Worm (Caenorhabditis elegans) whole organism, L4 larva: Measurements from ENCODE around the gene ttr-49.

ENCODE experiments used
- R02D3.7 ChIP-seq: fragments of 150-350 bp; sonication (generic microtip); optimal IDR thresholded peaks from 3 replicates; lab custom pipeline; 2014; ENCODE audit warnings: missing biosample characterization, missing genetic modification characterization
- ZK546.5 ChIP-seq, 2 experiments: sonication (generic microtip); optimal IDR thresholded peaks; 2 replicates each; lab custom pipeline; 2017; ENCODE audit warnings: missing biosample characterization in 2 of 2, missing genetic modification characterization in 2 of 2
- aly-2 ChIP-seq: sonication (generic microtip); optimal IDR thresholded peaks from 2 replicates; lab custom pipeline; 2018; ENCODE audit warnings: missing biosample characterization, missing genetic modification characterization
- ama-1 ChIP-seq: fragments of 150-350 bp; optimal IDR thresholded peaks from 2 replicates; lab custom pipeline; 2014; ENCODE audit warnings: inconsistent platforms, mixed read lengths
- daf-12 ChIP-seq: fragments of 150-350 bp; optimal IDR thresholded peaks from 2 replicates; lab custom pipeline; 2014; ENCODE audit warnings: missing biosample characterization, missing genetic modification reagents, missing genetic modification characterization
- dmd-6 ChIP-seq: fragments of 200-800 bp; sonication (Bioruptor generic); IDR thresholded peaks from 2 replicates; pipeline ENCODE4 v1.3.6; 2022; ENCODE audit warnings: missing genetic modification reagents, missing genetic modification characterization, missing compliant biosample characterization
- hmg-1.1 ChIP-seq: fragments of 200-800 bp; sonication (Bioruptor generic); IDR thresholded peaks from 2 replicates; pipeline ENCODE4 v1.3.6; 2022; ENCODE audit warnings: missing genetic modification reagents, missing genetic modification characterization, missing compliant biosample characterization
- lin-1 ChIP-seq: fragments of 200-800 bp; sonication (Bioruptor generic); IDR thresholded peaks from 2 replicates; pipeline ENCODE4 v1.3.6; 2022; ENCODE audit warnings: missing genetic modification reagents, missing genetic modification characterization, missing compliant biosample characterization
- lsy-2 ChIP-seq, 2 experiments: fragments of 150-350 bp in 1 of 2; sonication (generic microtip) in 1 of 2; optimal IDR thresholded peaks; 2 replicates each; lab custom pipeline; 2014 to 2017; ENCODE audit warnings: missing biosample characterization in 2 of 2, missing genetic modification characterization in 2 of 2
- nhr-25 ChIP-seq: sonication (generic microtip); optimal IDR thresholded peaks from 2 replicates; lab custom pipeline; 2017; ENCODE audit warnings: missing genetic modification characterization, mild to moderate bottlenecking, missing compliant biosample characterization, antibody characterized with exemption, moderate library complexity, borderline replicate concordance; ENCODE audit not compliant: insufficient read depth
- pha-4 ChIP-seq, 2 experiments: fragments of 150-350 bp in 1 of 2; fragments of 200-800 bp in 1 of 2; sonication (Bioruptor generic) in 1 of 2; IDR thresholded peaks in 1 of 2; optimal IDR thresholded peaks in 1 of 2; 2 replicates each; pipeline versions ENCODE4 v1.3.6 to Lab custom; 2014 to 2022; ENCODE audit warnings: missing genetic modification characterization in 2 of 2, missing genetic modification reagents in 2 of 2, missing biosample characterization in 1 of 2, missing compliant biosample characterization in 1 of 2
- snpc-4 ChIP-seq: fragments of 150-350 bp; optimal IDR thresholded peaks from 2 replicates; lab custom pipeline; 2014; ENCODE audit warnings: missing biosample characterization, missing genetic modification characterization
- unc-39 ChIP-seq: sonication (generic microtip); optimal IDR thresholded peaks from 2 replicates; lab custom pipeline; 2017; ENCODE audit warnings: missing biosample characterization, missing genetic modification characterization
- zfp-3 ChIP-seq: fragments of 200-800 bp; sonication (Bioruptor generic); conservative IDR thresholded peaks from 2 replicates; pipeline ENCODE4 v1.3.6; 2022; ENCODE audit warnings: missing genetic modification reagents, missing genetic modification characterization, missing compliant biosample characterization

- no peak for TF ChIP-seq ZK546.5 (tag; optimal IDR thresholded peaks at IDR 0.05; lab: Kevin White, UChicago)
- TF ChIP-seq snpc-4 (tag; lab: Kevin White, UChicago): no peak
- no peak for TF ChIP-seq aly-2 (tag; lab: Kevin White, UChicago)
- no peak for TF ChIP-seq R02D3.7
- no peak for TF ChIP-seq lsy-2 (tag; optimal IDR thresholded peaks at IDR 0.05; lab: Kevin White, UChicago)
- no peak for TF ChIP-seq hmg-1.1 (GFP tag; lab: Robert Waterston, UW)
- TF ChIP-seq daf-12 (tag; lab: Kevin White, UChicago): no peak
- no peak for TF ChIP-seq pha-4 (GFP tag; IDR thresholded peaks at IDR 0.05; lab: Robert Waterston, UW)
- no peak for TF ChIP-seq pha-4 (tag; optimal IDR thresholded peaks at IDR 0.05; lab: Kevin White, UChicago)
- TF ChIP-seq ama-1: no peak
- no peak for TF ChIP-seq lin-1 (GFP tag; lab: Robert Waterston, UW)
- TF ChIP-seq zfp-3 (GFP tag; lab: Robert Waterston, UW): no peak
- no peak for TF ChIP-seq nhr-25 (tag; lab: Kevin White, UChicago)
- TF ChIP-seq dmd-6 (GFP tag; lab: Robert Waterston, UW): no peak
- TF ChIP-seq unc-39 (tag; lab: Kevin White, UChicago): no peak
These were observed 26.9 kb downstream of the ttr-49 start for ce11 chrV:9329245-9329979.
